Fruit fly (Drosophila melanogaster): Measurements from ENCODE around the gene RpL35.

The RpL35 gene

dm6 chrX:5698087-5698727, 26.0 kb downstream of the RpL35 start, which contains the start of gene AdamTS-B:
TSS of gene AdamTS-B (plus strand) at chrX:5698557.
- TF ChIP-seq fru (GFP tag; optimal IDR thresholded peaks at IDR 0.05) (peak; percentile 72), ey (GFP tag; optimal IDR thresholded peaks at IDR 0.05) (peak; percentile 51), Jra (GFP tag; optimal IDR thresholded peaks at IDR 0.05) (no peak), psq (GFP tag; optimal IDR thresholded peaks at IDR 0.05) (peak; percentile 22), Sp1 (GFP tag; optimal IDR thresholded peaks at IDR 0.05) (peak; percentile 59), Rel (GFP tag; optimal IDR thresholded peaks at IDR 0.05) (no peak), Rel (tag; optimal IDR thresholded peaks at IDR 0.05) (no peak), Hr83 (GFP tag; optimal IDR thresholded peaks at IDR 0.05; ENCODE audit: poor library complexity, severe bottlenecking) (no peak), dsf (GFP tag; optimal IDR thresholded peaks at IDR 0.05; ENCODE audit: borderline replicate concordance) (no peak), Myc (optimal IDR thresholded peaks at IDR 0.05) (peak; percentile 94), CG9705 (GFP tag; optimal IDR thresholded peaks at IDR 0.05) (peak; percentile 51), foxo (GFP tag; optimal IDR thresholded peaks at IDR 0.05) (peak in 1 of 2 experiments; percentile 74), CrebA (GFP tag; optimal IDR thresholded peaks at IDR 0.05; ENCODE audit: borderline replicate concordance) (no peak), woc (GFP tag; optimal IDR thresholded peaks at IDR 0.05) (no peak), lola (GFP tag; optimal IDR thresholded peaks at IDR 0.05) (no peak), CG32264 (GFP tag; optimal IDR thresholded peaks at IDR 0.05) (no peak), Mio (GFP tag; optimal IDR thresholded peaks at IDR 0.05) (no peak), Dif (GFP tag; optimal IDR thresholded peaks at IDR 0.05; ENCODE audit: partially characterized antibody) (no peak), Hr78 (GFP tag; optimal IDR thresholded peaks at IDR 0.05) (no peak), dmrt93B (GFP tag; optimal IDR thresholded peaks at IDR 0.05) (peak; percentile 52), pan (optimal IDR thresholded peaks at IDR 0.05) (no peak), Abd-B (GFP tag; optimal IDR thresholded peaks at IDR 0.05) (no peak), usp (GFP tag; optimal IDR thresholded peaks at IDR 0.05) (no peak), sage (GFP tag; optimal IDR thresholded peaks at IDR 0.05) (no peak), jim (GFP tag; optimal IDR thresholded peaks at IDR 0.05) (no peak), GATAd (GFP tag; optimal IDR thresholded peaks at IDR 0.05) (no peak), dl (GFP tag; optimal IDR thresholded peaks at IDR 0.05; ENCODE audit: insufficient read depth in 1 of 2, partially characterized antibody in 2 of 2) (no peak), brk (GFP tag; optimal IDR thresholded peaks at IDR 0.05) (no peak), br (GFP tag; optimal IDR thresholded peaks at IDR 0.05) (peak; percentile 47), Vsx2 (GFP tag; optimal IDR thresholded peaks at IDR 0.05; ENCODE audit: partially characterized antibody) (no peak), Dfd (GFP tag; optimal IDR thresholded peaks at IDR 0.05) (no peak), rgr (GFP tag; optimal IDR thresholded peaks at IDR 0.05) (peak; percentile 35), OdsH (GFP tag; optimal IDR thresholded peaks at IDR 0.05) (peak; percentile 60), tai (GFP tag; optimal IDR thresholded peaks at IDR 0.05) (no peak), N (GFP tag; optimal IDR thresholded peaks at IDR 0.05) (no peak), HLH106 (tag; optimal IDR thresholded peaks at IDR 0.05) (peak; percentile 74), Hnf4 (GFP tag; optimal IDR thresholded peaks at IDR 0.05) (no peak), sv (GFP tag; optimal IDR thresholded peaks at IDR 0.05) (no peak), h (GFP tag; optimal IDR thresholded peaks at IDR 0.05) (peak; percentile 49)

DNA sequence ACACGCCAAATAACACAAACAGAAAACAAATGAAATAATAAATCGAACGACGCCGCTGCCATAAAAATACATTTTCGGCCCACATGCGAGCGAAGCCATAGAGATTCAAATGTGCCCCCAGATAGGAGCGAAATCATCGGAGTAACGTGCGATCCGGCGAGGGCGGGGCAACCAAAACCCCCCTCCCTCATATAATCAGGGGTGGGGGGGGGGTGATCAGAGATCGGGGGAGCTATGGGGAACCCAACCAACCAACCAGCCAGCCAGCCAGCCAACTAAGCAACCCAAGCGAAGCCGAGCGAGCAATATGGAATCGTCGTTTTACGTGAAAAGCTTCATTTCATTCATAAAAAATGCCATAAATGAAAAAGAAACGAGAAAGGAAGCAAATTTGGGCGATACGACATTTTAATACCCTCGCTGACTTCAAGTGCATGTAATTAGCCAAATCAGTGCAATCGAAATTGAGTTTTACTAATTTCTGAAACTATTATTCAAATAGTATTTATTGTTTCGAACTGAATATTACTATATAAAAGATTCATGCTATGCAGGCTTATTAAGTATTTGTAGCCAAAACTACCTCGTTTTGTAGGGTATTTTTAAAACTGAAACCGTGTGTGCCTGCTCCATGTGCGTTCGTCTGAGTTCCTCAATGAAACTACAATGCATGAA, 27.8 kb downstream of the RpL35 start:
- TF ChIP-seq usp (GFP tag; optimal IDR thresholded peaks at IDR 0.05) = no peak
- peak; percentile 33 for TF ChIP-seq br (GFP tag; optimal IDR thresholded peaks at IDR 0.05)
- no peak for TF ChIP-seq Myc (optimal IDR thresholded peaks at IDR 0.05)
- no peak for TF ChIP-seq Hnf4 (GFP tag; optimal IDR thresholded peaks at IDR 0.05)
- TF ChIP-seq jim (GFP tag; optimal IDR thresholded peaks at IDR 0.05) = no peak
- no peak for TF ChIP-seq dl (GFP tag; optimal IDR thresholded peaks at IDR 0.05; ENCODE audit: insufficient read depth in 1 of 2, partially characterized antibody in 2 of 2)
- peak; percentile 17 for TF ChIP-seq Sp1 (GFP tag; optimal IDR thresholded peaks at IDR 0.05)
- TF ChIP-seq pan (optimal IDR thresholded peaks at IDR 0.05) = no peak
- TF ChIP-seq Mio (GFP tag; optimal IDR thresholded peaks at IDR 0.05) = no peak
- TF ChIP-seq psq (GFP tag; optimal IDR thresholded peaks at IDR 0.05) = peak; percentile 44
- TF ChIP-seq N (GFP tag; optimal IDR thresholded peaks at IDR 0.05) = no peak
- TF ChIP-seq CrebA (GFP tag; optimal IDR thresholded peaks at IDR 0.05; ENCODE audit: borderline replicate concordance) = no peak
- TF ChIP-seq woc (GFP tag; optimal IDR thresholded peaks at IDR 0.05) = peak; percentile 70
- peak; percentile 66 for TF ChIP-seq fru (GFP tag; optimal IDR thresholded peaks at IDR 0.05)
- peak; percentile 60 for TF ChIP-seq ey (GFP tag; optimal IDR thresholded peaks at IDR 0.05)
- TF ChIP-seq dmrt93B (GFP tag; optimal IDR thresholded peaks at IDR 0.05) = no peak
- TF ChIP-seq dsf (GFP tag; optimal IDR thresholded peaks at IDR 0.05; ENCODE audit: borderline replicate concordance) = no peak
- no peak for TF ChIP-seq tai (GFP tag; optimal IDR thresholded peaks at IDR 0.05)
- TF ChIP-seq lola (GFP tag; optimal IDR thresholded peaks at IDR 0.05) = no peak
- no peak for TF ChIP-seq Hr78 (GFP tag; optimal IDR thresholded peaks at IDR 0.05)
- TF ChIP-seq HLH106 (tag; optimal IDR thresholded peaks at IDR 0.05) = peak; percentile 48
- TF ChIP-seq Vsx2 (GFP tag; optimal IDR thresholded peaks at IDR 0.05; ENCODE audit: partially characterized antibody) = no peak
- TF ChIP-seq Dfd (GFP tag; optimal IDR thresholded peaks at IDR 0.05) = no peak
- TF ChIP-seq Rel (GFP tag; optimal IDR thresholded peaks at IDR 0.05) = no peak
- TF ChIP-seq Rel (tag; optimal IDR thresholded peaks at IDR 0.05) = no peak
- peak; percentile 72 for TF ChIP-seq h (GFP tag; optimal IDR thresholded peaks at IDR 0.05)
- TF ChIP-seq CG9705 (GFP tag; optimal IDR thresholded peaks at IDR 0.05) = no peak
- no peak for TF ChIP-seq Jra (GFP tag; optimal IDR thresholded peaks at IDR 0.05)
- peak; percentile 67 for TF ChIP-seq sv (GFP tag; optimal IDR thresholded peaks at IDR 0.05)
- TF ChIP-seq CG32264 (GFP tag; optimal IDR thresholded peaks at IDR 0.05) = no peak
- no peak for TF ChIP-seq GATAd (GFP tag; optimal IDR thresholded peaks at IDR 0.05)
- TF ChIP-seq Dif (GFP tag; optimal IDR thresholded peaks at IDR 0.05; ENCODE audit: partially characterized antibody) = no peak
- TF ChIP-seq Abd-B (GFP tag; optimal IDR thresholded peaks at IDR 0.05) = no peak
- peak in 1 of 2 experiments; percentile 71 for TF ChIP-seq foxo (GFP tag; optimal IDR thresholded peaks at IDR 0.05)
- peak; percentile 48 for TF ChIP-seq OdsH (GFP tag; optimal IDR thresholded peaks at IDR 0.05)
- no peak for TF ChIP-seq Hr83 (GFP tag; optimal IDR thresholded peaks at IDR 0.05; ENCODE audit: poor library complexity, severe bottlenecking)
- TF ChIP-seq brk (GFP tag; optimal IDR thresholded peaks at IDR 0.05) = no peak
- TF ChIP-seq sage (GFP tag; optimal IDR thresholded peaks at IDR 0.05) = peak; percentile 18
- TF ChIP-seq rgr (GFP tag; optimal IDR thresholded peaks at IDR 0.05) = peak; percentile 63
